Worm (Caenorhabditis elegans) whole organism, L4 larva: Measurements from ENCODE around the gene srh-265.

Experiments used
- F26F4.8 ChIP-seq: fragments of 200-800 bp; sonication (Bioruptor generic); conservative IDR thresholded peaks from 2 replicates; pipeline ENCODE4 v1.3.6; 2022; ENCODE audit warnings: missing genetic modification characterization, missing compliant biosample characterization
- F49E8.2 ChIP-seq: sonication (generic microtip); optimal IDR thresholded peaks from 2 replicates; lab custom pipeline; 2016; ENCODE audit warnings: missing compliant biosample characterization, mild to moderate bottlenecking, missing genetic modification characterization, borderline replicate concordance
- T20F7.1 ChIP-seq: fragments of 200-800 bp; sonication (Bioruptor generic); optimal IDR thresholded peaks from 2 replicates; lab custom pipeline; 2018; ENCODE audit warnings: mild to moderate bottlenecking, missing genetic modification characterization, missing compliant biosample characterization
- Y105C5A.15 ChIP-seq: fragments of 200-800 bp; sonication (Bioruptor generic); IDR thresholded peaks from 2 replicates; pipeline ENCODE4 v1.3.6; 2022; ENCODE audit warnings: missing genetic modification characterization, missing compliant biosample characterization
- Y5F2A.4 ChIP-seq: fragments of 200-800 bp; sonication (Bioruptor generic); optimal IDR thresholded peaks from 2 replicates; lab custom pipeline; 2018; ENCODE audit warnings: mild to moderate bottlenecking, missing genetic modification characterization, missing compliant biosample characterization
- Y75B8A.6 ChIP-seq: fragments of 200-800 bp; sonication (Bioruptor generic); IDR thresholded peaks from 2 replicates; pipeline ENCODE4 v1.3.6; 2022; ENCODE audit warnings: missing genetic modification reagents, missing genetic modification characterization, missing compliant biosample characterization
- ZK337.2 ChIP-seq: fragments of 200-800 bp; sonication (Bioruptor generic); IDR thresholded peaks from 2 replicates; pipeline ENCODE4 v1.3.6; 2022; ENCODE audit warnings: missing genetic modification reagents, missing genetic modification characterization, missing compliant biosample characterization
- aha-1 ChIP-seq: fragments of 150-350 bp; peaks from one replicate; lab custom pipeline; 2014; ENCODE audit warnings: missing biosample characterization, missing genetic modification characterization
- arid-1 ChIP-seq: fragments of 200-800 bp; sonication (Bioruptor generic); conservative IDR thresholded peaks from 2 replicates; pipeline ENCODE4 v1.3.6; 2022; ENCODE audit warnings: missing genetic modification reagents, missing genetic modification characterization, missing compliant biosample characterization
- attf-4 ChIP-seq: sonication (generic microtip); optimal IDR thresholded peaks from 3 replicates; lab custom pipeline; 2017; ENCODE audit warnings: missing biosample characterization, missing genetic modification characterization
- ceh-20 ChIP-seq: fragments of 200-800 bp; sonication (Bioruptor generic); IDR thresholded peaks from 2 replicates; pipeline ENCODE4 v1.3.6; 2022; ENCODE audit warnings: missing genetic modification reagents, missing genetic modification characterization, missing compliant biosample characterization
- ceh-28 ChIP-seq: fragments of 150-350 bp; optimal IDR thresholded peaks from 2 replicates; lab custom pipeline; 2014; ENCODE audit warnings: missing biosample characterization, missing genetic modification reagents, missing genetic modification characterization
- ceh-32 ChIP-seq: sonication (generic microtip); optimal IDR thresholded peaks from 2 replicates; lab custom pipeline; 2016; ENCODE audit warnings: mild to moderate bottlenecking, missing genetic modification characterization, missing compliant biosample characterization; ENCODE audit not compliant: poor library complexity
- cey-2 ChIP-seq: sonication (generic microtip); optimal IDR thresholded peaks from 3 replicates; lab custom pipeline; 2017; ENCODE audit warnings: missing genetic modification characterization, mild to moderate bottlenecking, missing compliant biosample characterization, antibody characterized with exemption, borderline replicate concordance; ENCODE audit not compliant: insufficient read depth
- daf-16 ChIP-seq, 3 experiments: sonication (generic microtip); optimal IDR thresholded peaks; 2 replicates each; lab custom pipeline; 2016 to 2017; ENCODE audit warnings: missing genetic modification characterization in 3 of 3, missing genetic modification reagents in 3 of 3, mild to moderate bottlenecking in 2 of 3, missing compliant biosample characterization in 2 of 3, missing biosample characterization in 1 of 3, moderate library complexity in 1 of 3
- daf-8 ChIP-seq: fragments of 200-800 bp; sonication (Bioruptor generic); IDR thresholded peaks from 2 replicates; pipeline ENCODE4 v1.3.6; 2022; ENCODE audit warnings: missing genetic modification characterization, missing compliant biosample characterization
- dmd-8 ChIP-seq: fragments of 200-800 bp; sonication (Bioruptor generic); IDR thresholded peaks from 2 replicates; pipeline ENCODE4 v1.3.6; 2022; ENCODE audit warnings: missing genetic modification characterization, missing compliant biosample characterization
- dpl-1 ChIP-seq: fragments of 150-350 bp; optimal IDR thresholded peaks from 2 replicates; lab custom pipeline; 2014; ENCODE audit warnings: missing biosample characterization, missing genetic modification reagents, missing genetic modification characterization
- duxl-1 ChIP-seq: sonication (generic microtip); optimal IDR thresholded peaks from 2 replicates; lab custom pipeline; 2016; ENCODE audit warnings: mild to moderate bottlenecking, missing genetic modification characterization, moderate library complexity, missing compliant biosample characterization; ENCODE audit not compliant: poor library complexity
- dve-1 ChIP-seq: sonication (generic microtip); optimal IDR thresholded peaks from 2 replicates; lab custom pipeline; 2017; ENCODE audit warnings: antibody characterized with exemption, mild to moderate bottlenecking, missing genetic modification characterization, missing compliant biosample characterization; ENCODE audit not compliant: insufficient read depth
- lin-29 ChIP-seq: fragments of 200-800 bp; sonication (Bioruptor generic); IDR thresholded peaks from 2 replicates; pipeline ENCODE4 v1.3.6; 2022; ENCODE audit warnings: missing genetic modification reagents, missing genetic modification characterization, missing compliant biosample characterization
- lin-39 ChIP-seq: fragments of 150-350 bp; optimal IDR thresholded peaks from 2 replicates; lab custom pipeline; 2014; ENCODE audit warnings: missing biosample characterization, missing genetic modification reagents, missing genetic modification characterization
- mep-1 ChIP-seq: fragments of 150-350 bp; sonication (generic microtip); optimal IDR thresholded peaks from 3 replicates; lab custom pipeline; 2014; ENCODE audit warnings: missing biosample characterization, missing genetic modification characterization
- mxl-2 ChIP-seq: fragments of 200-800 bp; sonication (Bioruptor generic); conservative IDR thresholded peaks from 2 replicates; pipeline ENCODE4 v1.3.6; 2022; ENCODE audit warnings: missing genetic modification reagents, missing genetic modification characterization, missing compliant biosample characterization
- nhr-10 ChIP-seq: fragments of 150-350 bp; optimal IDR thresholded peaks from 2 replicates; lab custom pipeline; 2014; ENCODE audit warnings: missing biosample characterization, missing genetic modification characterization
- nhr-28 ChIP-seq: fragments of 150-350 bp; optimal IDR thresholded peaks from 2 replicates; lab custom pipeline; 2014; ENCODE audit warnings: missing biosample characterization, missing genetic modification characterization
- nhr-41 ChIP-seq: fragments of 200-800 bp; sonication (Bioruptor generic); IDR thresholded peaks from 2 replicates; pipeline ENCODE4 v1.3.6; 2022; ENCODE audit warnings: missing genetic modification reagents, missing genetic modification characterization, missing compliant biosample characterization
- nhr-42 ChIP-seq: fragments of 200-800 bp; sonication (Bioruptor generic); IDR thresholded peaks from 2 replicates; pipeline ENCODE4 v1.3.6; 2022; ENCODE audit warnings: missing genetic modification characterization, missing compliant biosample characterization
- nhr-48 ChIP-seq: sonication (generic microtip); optimal IDR thresholded peaks from 2 replicates; lab custom pipeline; 2016; ENCODE audit warnings: mild to moderate bottlenecking, missing genetic modification characterization, missing compliant biosample characterization
- nhr-77 ChIP-seq: fragments of 150-350 bp; optimal IDR thresholded peaks from 2 replicates; lab custom pipeline; 2014; ENCODE audit warnings: missing biosample characterization, missing genetic modification characterization
- pqm-1 ChIP-seq: sonication (generic microtip); optimal IDR thresholded peaks from 2 replicates; lab custom pipeline; 2017; ENCODE audit warnings: missing biosample characterization, missing genetic modification characterization
- saeg-2 ChIP-seq: fragments of 200-800 bp; sonication (Bioruptor generic); IDR thresholded peaks from 2 replicates; pipeline ENCODE4 v1.3.6; 2022; ENCODE audit warnings: missing genetic modification reagents, missing genetic modification characterization, missing compliant biosample characterization
- spr-1 ChIP-seq: sonication (generic microtip); optimal IDR thresholded peaks from 2 replicates; lab custom pipeline; 2016; ENCODE audit warnings: mild to moderate bottlenecking, missing genetic modification characterization, missing compliant biosample characterization
- tag-97 ChIP-seq: fragments of 200-800 bp; sonication (Bioruptor generic); IDR thresholded peaks from 2 replicates; pipeline ENCODE4 v1.3.6; 2022; ENCODE audit warnings: missing genetic modification characterization, missing compliant biosample characterization
- unc-62 ChIP-seq, 3 experiments: fragments of 150-350 bp in 1 of 3; sonication (generic microtip); optimal IDR thresholded peaks in 2 of 3; peaks in 1 of 3; 1 replicate in 1 of 3; 2 replicates in 2 of 3; lab custom pipeline; 2014 to 2017; ENCODE audit warnings: missing biosample characterization in 3 of 3, missing genetic modification characterization in 3 of 3, missing genetic modification reagents in 3 of 3, missing genotype in 1 of 3
- zip-2 ChIP-seq: fragments of 150-350 bp; optimal IDR thresholded peaks from 2 replicates; lab custom pipeline; 2014; ENCODE audit warnings: missing biosample characterization, missing genetic modification characterization
- ztf-11 ChIP-seq: fragments of 150-350 bp; optimal IDR thresholded peaks from 2 replicates; lab custom pipeline; 2014; ENCODE audit warnings: missing biosample characterization, missing genetic modification characterization

The srh-265 gene

ce11 chrV:15426944-15427343 is 10.9 kb downstream of the srh-265 start, which contains the start of gene fbxa-209:
Gene fbxa-209, minus strand, starts transcription at chrV:15427044.
- TF ChIP-seq dve-1 (tag; lab: Kevin White, UChicago) = peak; percentile 41
- TF ChIP-seq ceh-20 = no peak
- peak; percentile 31 for TF ChIP-seq T20F7.1 (GFP tag; lab: Kevin White, UChicago)
- no peak for TF ChIP-seq daf-8 (GFP tag; lab: Robert Waterston, UW)
- no peak for TF ChIP-seq daf-16 (GFP tag; optimal IDR thresholded peaks at IDR 0.05; lab: Kevin White, UChicago)
- TF ChIP-seq daf-16 (tag; optimal IDR thresholded peaks at IDR 0.05; lab: Kevin White, UChicago) = peak; percentile 23

ce11 chrV:15429125-15429524 is 13.1 kb downstream of the srh-265 start:
- TF ChIP-seq Y105C5A.15 (GFP tag; lab: Robert Waterston, UW) = peak; percentile 40; the same call in 1 of the 2 replicates
- TF ChIP-seq F26F4.8 (GFP tag; lab: Robert Waterston, UW) = peak; percentile 74; the same call in 1 of the 2 replicates
- peak; percentile 69; the same call in 1 of the 2 replicates for TF ChIP-seq nhr-41 (GFP tag; lab: Robert Waterston, UW)

ce11 chrV:15431322-15432052 is 15.4 kb downstream of the srh-265 start:
- TF ChIP-seq Y75B8A.6 (GFP tag; lab: Robert Waterston, UW) = peak; percentile 63; the same call in 1 of the 2 replicates
- TF ChIP-seq unc-62 (GFP tag; optimal IDR thresholded peaks at IDR 0.05 in 1 of 2; lab: Kevin White, UChicago) = peak in 1 of 2 experiments; percentile 63
- TF ChIP-seq unc-62 (tag; optimal IDR thresholded peaks at IDR 0.05; lab: Kevin White, UChicago) = no peak
- no peak for TF ChIP-seq mep-1 (tag; lab: Kevin White, UChicago)
- 0 out of 2 replicates have a peak, but pooled peaks have one; percentile 35 for TF ChIP-seq ZK337.2
- TF ChIP-seq lin-39 = peak; percentile 33
- TF ChIP-seq nhr-28 (tag; lab: Kevin White, UChicago) = no peak
- 0 out of 2 replicates have a peak, but pooled peaks have one; percentile 35 for TF ChIP-seq tag-97
- no peak for TF ChIP-seq T20F7.1 (GFP tag; lab: Kevin White, UChicago)
- TF ChIP-seq dmd-8 (GFP tag; lab: Robert Waterston, UW) = no peak

- peak; percentile 26 for TF ChIP-seq dve-1 (tag; lab: Kevin White, UChicago)
- TF ChIP-seq ztf-11 (tag; lab: Kevin White, UChicago) = no peak
- TF ChIP-seq dpl-1 = no peak
- TF ChIP-seq aha-1 = peak; percentile 17
- TF ChIP-seq duxl-1 (tag; lab: Kevin White, UChicago) = no peak
- no peak for TF ChIP-seq saeg-2
- TF ChIP-seq cey-2 (tag; lab: Kevin White, UChicago) = no peak
- no peak for TF ChIP-seq lin-29
- no peak for TF ChIP-seq arid-1 (GFP tag; lab: Robert Waterston, UW)
- TF ChIP-seq nhr-28 (tag; lab: Kevin White, UChicago) = peak; percentile 80
- TF ChIP-seq daf-16 (GFP tag; optimal IDR thresholded peaks at IDR 0.05; lab: Kevin White, UChicago) = no peak
- peak; percentile 97 for TF ChIP-seq daf-16 (tag; optimal IDR thresholded peaks at IDR 0.05; lab: Kevin White, UChicago)
- peak; percentile 92 for TF ChIP-seq pqm-1 (tag; lab: Kevin White, UChicago)
- TF ChIP-seq ceh-32 (tag; lab: Kevin White, UChicago) = no peak
These were observed 16.4 kb downstream of the srh-265 start, which contains the start of gene T26H5.8 for ce11 chrV:15432457-15432856. Gene T26H5.8, minus strand, starts transcription at chrV:15432726.

ce11 chrV:15433654-15434053 is 17.6 kb downstream of the srh-265 start:
- peak; percentile 56; the same call in 1 of the 2 replicates for TF ChIP-seq mxl-2
- TF ChIP-seq aha-1 = peak; percentile 38

ce11 chrV:15434647-15435046 is 18.6 kb downstream of the srh-265 start:
- TF ChIP-seq attf-4 = no peak
- TF ChIP-seq nhr-28 (tag; lab: Kevin White, UChicago) = no peak
- TF ChIP-seq nhr-42 (GFP tag; lab: Robert Waterston, UW) = no peak
- TF ChIP-seq nhr-10 (tag; lab: Kevin White, UChicago) = no peak
- TF ChIP-seq ceh-28 (tag; lab: Kevin White, UChicago) = no peak
- TF ChIP-seq dpl-1 = no peak
- no peak for TF ChIP-seq Y5F2A.4 (GFP tag; lab: Kevin White, UChicago)
- no peak for TF ChIP-seq F49E8.2 (tag; lab: Kevin White, UChicago)
- no peak for TF ChIP-seq daf-8 (GFP tag; lab: Robert Waterston, UW)
- no peak for TF ChIP-seq Y75B8A.6 (GFP tag; lab: Robert Waterston, UW)
- TF ChIP-seq spr-1 (tag; lab: Kevin White, UChicago) = no peak
- TF ChIP-seq pqm-1 (tag; lab: Kevin White, UChicago) = peak; percentile 57
- TF ChIP-seq nhr-48 (tag; lab: Kevin White, UChicago) = no peak
- TF ChIP-seq daf-16 (GFP tag; optimal IDR thresholded peaks at IDR 0.05; lab: Kevin White, UChicago) = no peak
- TF ChIP-seq daf-16 (tag; optimal IDR thresholded peaks at IDR 0.05; lab: Kevin White, UChicago) = peak; percentile 53
- TF ChIP-seq zip-2 (tag; lab: Kevin White, UChicago) = no peak
- TF ChIP-seq nhr-77 (tag; lab: Kevin White, UChicago) = no peak
